Fruit fly (Drosophila melanogaster) whole organism, embryonic: ENCODE measurements around the gene CG14232.
A peak's percentile ranks its signal among the peaks of the same experiment; 100 is the strongest.

Source experiments
- Bgb ChIP-seq: fragments of 200-800 bp; sonication (Bioruptor generic); IDR thresholded peaks from 2 replicates; pipeline ENCODE4 v1.3.6; 2022; ENCODE audit warnings: missing biosample characterization, missing genetic modification characterization; ENCODE audit not compliant: partially characterized antibody
- Blimp-1 ChIP-seq: fragments of 200-800 bp; sonication (Bioruptor generic); optimal IDR thresholded peaks from 3 replicates; lab custom pipeline; 2018; ENCODE audit warnings: missing biosample characterization, missing genetic modification characterization, mild to moderate bottlenecking, moderate library complexity, missing genetic modification reagents
- CG10147 ChIP-seq: fragments of 200-800 bp; sonication (Bioruptor generic); optimal IDR thresholded peaks from 2 replicates; lab custom pipeline; 2019; ENCODE audit warnings: missing biosample characterization, mild to moderate bottlenecking, missing genetic modification characterization, moderate library complexity
- CG11456 ChIP-seq: fragments of 200-800 bp; sonication (Bioruptor generic); IDR thresholded peaks from 3 replicates; pipeline ENCODE4 v1.3.6; 2022; ENCODE audit warnings: missing biosample characterization, missing genetic modification characterization
- CG12071 ChIP-seq: fragments of 200-800 bp; sonication (Bioruptor generic); optimal IDR thresholded peaks from 3 replicates; lab custom pipeline; 2018; ENCODE audit warnings: missing biosample characterization, mild to moderate bottlenecking, missing genetic modification characterization
- CG12155 ChIP-seq: fragments of 200-800 bp; sonication (Bioruptor generic); optimal IDR thresholded peaks from 3 replicates; lab custom pipeline; 2016; ENCODE audit warnings: missing biosample characterization, missing genetic modification characterization
- CG17359 ChIP-seq: fragments of 200-800 bp; sonication (Bioruptor generic); optimal IDR thresholded peaks from 3 replicates; lab custom pipeline; 2018; ENCODE audit warnings: missing biosample characterization, mild to moderate bottlenecking, missing genetic modification characterization, moderate library complexity
- CG18262 ChIP-seq: fragments of 200-800 bp; optimal IDR thresholded peaks from 3 replicates; lab custom pipeline; 2019; ENCODE audit warnings: missing biosample characterization, mild to moderate bottlenecking, missing genetic modification characterization, moderate library complexity
- CG2712 ChIP-seq: fragments of 200-800 bp; optimal IDR thresholded peaks from 3 replicates; lab custom pipeline; 2019; ENCODE audit warnings: missing biosample characterization, mild to moderate bottlenecking, missing genetic modification characterization, moderate library complexity
- CG31388 ChIP-seq: fragments of 200-800 bp; sonication (Bioruptor generic); optimal IDR thresholded peaks from 2 replicates; lab custom pipeline; 2016; ENCODE audit warnings: missing biosample characterization, missing genetic modification characterization
- CG33557 ChIP-seq: fragments of 200-800 bp; sonication (Bioruptor generic); optimal IDR thresholded peaks from 2 replicates; lab custom pipeline; 2019; ENCODE audit warnings: missing biosample characterization, mild to moderate bottlenecking, missing genetic modification characterization, moderate library complexity
- CG34422 ChIP-seq: fragments of 200-800 bp; sonication (Bioruptor generic); IDR thresholded peaks from 3 replicates; pipeline ENCODE4 v1.3.6; 2022; ENCODE audit warnings: missing biosample characterization, missing genetic modification characterization
- CG42726 ChIP-seq: fragments of 200-800 bp; sonication (Bioruptor generic); IDR thresholded peaks from 2 replicates; pipeline ENCODE4 v1.3.6; 2022; ENCODE audit warnings: missing biosample characterization, missing genetic modification characterization; ENCODE audit not compliant: partially characterized antibody
- CG4282 ChIP-seq: fragments of 200-800 bp; sonication (Bioruptor generic); optimal IDR thresholded peaks from 2 replicates; lab custom pipeline; 2016; ENCODE audit warnings: missing biosample characterization, missing genetic modification characterization
- CG4424 ChIP-seq: fragments of 200-800 bp; sonication (Bioruptor generic); optimal IDR thresholded peaks from 3 replicates; lab custom pipeline; 2016; ENCODE audit warnings: missing biosample characterization, missing genetic modification characterization
- CG4617 ChIP-seq: fragments of 200-800 bp; sonication (Bioruptor generic); optimal IDR thresholded peaks from 3 replicates; lab custom pipeline; 2016; ENCODE audit warnings: missing biosample characterization, missing genetic modification characterization, borderline replicate concordance
- CG5953 ChIP-seq: fragments of 200-800 bp; sonication (Bioruptor generic); IDR thresholded peaks from 2 replicates; pipeline ENCODE4 v1.3.6; 2022; ENCODE audit warnings: missing biosample characterization, missing genetic modification characterization
- CG6689 ChIP-seq: fragments of 200-800 bp; sonication (Bioruptor generic); IDR thresholded peaks from 2 replicates; pipeline ENCODE4 v1.3.6; 2022; ENCODE audit warnings: missing biosample characterization, missing genetic modification characterization
- CG6765 ChIP-seq: fragments of 200-800 bp; sonication (Bioruptor generic); optimal IDR thresholded peaks from 3 replicates; lab custom pipeline; 2017; ENCODE audit warnings: missing biosample characterization, mild to moderate bottlenecking, missing genetic modification characterization
- CG6813 ChIP-seq: fragments of 200-800 bp; sonication (Bioruptor generic); optimal IDR thresholded peaks from 2 replicates; lab custom pipeline; 2017; ENCODE audit warnings: missing biosample characterization, missing genetic modification characterization, mild to moderate bottlenecking, moderate library complexity, missing genetic modification reagents
- CG6854 ChIP-seq: fragments of 200-800 bp; sonication (Bioruptor generic); optimal IDR thresholded peaks from 3 replicates; lab custom pipeline; 2017; ENCODE audit warnings: missing biosample characterization, mild to moderate bottlenecking, missing genetic modification characterization
- CG7839 ChIP-seq: fragments of 200-800 bp; sonication (Bioruptor generic); optimal IDR thresholded peaks from 3 replicates; lab custom pipeline; 2018; ENCODE audit warnings: missing biosample characterization, mild to moderate bottlenecking, missing genetic modification characterization, moderate library complexity
- CG8089 ChIP-seq: fragments of 200-800 bp; sonication (Bioruptor generic); optimal IDR thresholded peaks from 3 replicates; lab custom pipeline; 2016; ENCODE audit warnings: missing biosample characterization, missing genetic modification characterization
- CG9817 ChIP-seq: fragments of 200-800 bp; sonication (Bioruptor generic); optimal IDR thresholded peaks from 2 replicates; lab custom pipeline; 2018; ENCODE audit warnings: missing biosample characterization, mild to moderate bottlenecking, missing genetic modification characterization, moderate library complexity
- CkIIα-i1 ChIP-seq: fragments of 200-800 bp; sonication (Bioruptor generic); IDR thresholded peaks from 2 replicates; pipeline ENCODE4 v1.3.6; 2022; ENCODE audit warnings: missing biosample characterization, missing genetic modification characterization
- Dll ChIP-seq: fragments of 200-800 bp; sonication (Bioruptor generic); IDR thresholded peaks from 4 replicates; pipeline ENCODE4 v1.3.6; 2022; ENCODE audit warnings: missing biosample characterization, missing genetic modification characterization; ENCODE audit not compliant: partially characterized antibody
- H2.0 ChIP-seq: fragments of 200-800 bp; sonication (Bioruptor generic); IDR thresholded peaks from 2 replicates; pipeline ENCODE4 v1.3.6; 2022; ENCODE audit warnings: missing biosample characterization, missing genetic modification characterization
- Hr39 ChIP-seq: fragments of >200 bp; optimal IDR thresholded peaks from 2 replicates; lab custom pipeline; 2017
- Jarid2 ChIP-seq: fragments of 200-800 bp; sonication (Bioruptor generic); optimal IDR thresholded peaks from 3 replicates; lab custom pipeline; 2017; ENCODE audit warnings: mild to moderate bottlenecking, missing biosample characterization, missing genetic modification reagents, missing genetic modification characterization
- NC2β ChIP-seq: fragments of 200-800 bp; sonication (Bioruptor generic); optimal IDR thresholded peaks from 2 replicates; lab custom pipeline; 2016; ENCODE audit warnings: missing biosample characterization, missing genetic modification characterization
- Rx ChIP-seq: fragments of 200-800 bp; sonication (Bioruptor generic); IDR thresholded peaks from 2 replicates; pipeline ENCODE4 v1.3.6; 2022; ENCODE audit warnings: missing biosample characterization, missing genetic modification characterization
- Sox100B ChIP-seq: fragments of 200-800 bp; sonication (Bioruptor generic); optimal IDR thresholded peaks from 3 replicates; lab custom pipeline; 2018; ENCODE audit warnings: missing biosample characterization, mild to moderate bottlenecking, missing genetic modification characterization
- Spps ChIP-seq: fragments of 200-800 bp; sonication (Bioruptor generic); optimal IDR thresholded peaks from 2 replicates; lab custom pipeline; 2018; ENCODE audit warnings: missing biosample characterization, mild to moderate bottlenecking, missing genetic modification characterization
- br ChIP-seq: fragments of >200 bp; optimal IDR thresholded peaks from 2 replicates; lab custom pipeline; 2017
- chm ChIP-seq: fragments of 200-800 bp; sonication (Bioruptor generic); IDR thresholded peaks from 2 replicates; pipeline ENCODE4 v1.3.6; 2022; ENCODE audit warnings: missing biosample characterization, missing genetic modification characterization
- dimm ChIP-seq: fragments of 200-800 bp; sonication (Bioruptor generic); IDR thresholded peaks from 2 replicates; pipeline ENCODE4 v1.3.6; 2022; ENCODE audit warnings: missing biosample characterization, missing genetic modification characterization
- en ChIP-seq: fragments of 200-800 bp; sonication (Bioruptor generic); optimal IDR thresholded peaks from 2 replicates; lab custom pipeline; 2016; ENCODE audit warnings: missing biosample characterization, missing genetic modification characterization
- eve ChIP-seq, 2 experiments: fragments of >200 bp; optimal IDR thresholded peaks; 2 replicates each; lab custom pipeline; 2017; ENCODE audit warnings: missing biosample characterization in 2 of 2, missing genetic modification characterization in 2 of 2
- eyg ChIP-seq: fragments of 200-800 bp; sonication (Bioruptor generic); optimal IDR thresholded peaks from 3 replicates; lab custom pipeline; 2016; ENCODE audit warnings: missing biosample characterization, missing genetic modification characterization
- fd64A ChIP-seq: fragments of 200-800 bp; sonication (Bioruptor generic); optimal IDR thresholded peaks from 3 replicates; lab custom pipeline; 2018; ENCODE audit warnings: missing biosample characterization, mild to moderate bottlenecking, missing genetic modification characterization
- gcm ChIP-seq: fragments of 200-800 bp; sonication (Bioruptor generic); optimal IDR thresholded peaks from 2 replicates; lab custom pipeline; 2019; ENCODE audit warnings: missing biosample characterization, mild to moderate bottlenecking, missing genetic modification characterization, moderate library complexity
- jumu ChIP-seq: fragments of 200-800 bp; sonication (Bioruptor generic); optimal IDR thresholded peaks from 3 replicates; lab custom pipeline; 2016; ENCODE audit warnings: missing biosample characterization, missing genetic modification characterization
- lbe ChIP-seq: fragments of 200-800 bp; sonication (Bioruptor generic); optimal IDR thresholded peaks from 2 replicates; lab custom pipeline; 2016; ENCODE audit warnings: missing biosample characterization, mild to moderate bottlenecking, missing genetic modification characterization
- lmd ChIP-seq: fragments of 200-800 bp; sonication (Bioruptor generic); IDR thresholded peaks from 2 replicates; pipeline ENCODE4 v1.3.6; 2022; ENCODE audit warnings: missing biosample characterization, missing genetic modification characterization
- mirr ChIP-seq: fragments of 200-800 bp; sonication (Bioruptor generic); optimal IDR thresholded peaks from 3 replicates; lab custom pipeline; 2018; ENCODE audit warnings: missing biosample characterization, mild to moderate bottlenecking, missing genetic modification characterization
- p53 ChIP-seq: fragments of 200-800 bp; sonication (Bioruptor generic); optimal IDR thresholded peaks from 2 replicates; lab custom pipeline; 2016; ENCODE audit warnings: missing biosample characterization, missing genetic modification characterization
- repo ChIP-seq: fragments of 200-800 bp; sonication (Bioruptor generic); optimal IDR thresholded peaks from 2 replicates; lab custom pipeline; 2016; ENCODE audit warnings: missing biosample characterization, missing genetic modification characterization
- salm ChIP-seq: fragments of 200-800 bp; sonication (Bioruptor generic); optimal IDR thresholded peaks from 2 replicates; lab custom pipeline; 2018; ENCODE audit warnings: missing biosample characterization, mild to moderate bottlenecking, missing genetic modification characterization
- sob ChIP-seq: fragments of 200-800 bp; sonication (Bioruptor generic); IDR thresholded peaks from 2 replicates; pipeline ENCODE4 v1.3.6; 2022; ENCODE audit warnings: missing biosample characterization, missing genetic modification characterization
- tna ChIP-seq: fragments of 200-800 bp; sonication (Bioruptor generic); IDR thresholded peaks from 2 replicates; pipeline ENCODE4 v1.3.6; 2022; ENCODE audit warnings: missing biosample characterization, missing genetic modification characterization; ENCODE audit not compliant: partially characterized antibody
- unpg ChIP-seq: fragments of 200-800 bp; sonication (Bioruptor generic); optimal IDR thresholded peaks from 3 replicates; lab custom pipeline; 2018; ENCODE audit warnings: missing biosample characterization, mild to moderate bottlenecking, missing genetic modification characterization, moderate library complexity
- vfl ChIP-seq: fragments of 200-800 bp; sonication (Bioruptor generic); optimal IDR thresholded peaks from 2 replicates; lab custom pipeline; 2016; ENCODE audit warnings: missing biosample characterization, missing genetic modification characterization

CG14232 gene

dm6 chrX:19666991-19667409 lies 37.1 kb downstream of the CG14232 start, which contains the start of gene Zw (continued):
- TF ChIP-seq CG11456 (GFP tag; lab: Robert Waterston, UW) = peak; percentile 81
- no peak for TF ChIP-seq NC2β (GFP tag; lab: Kevin White, UChicago)
- TF ChIP-seq CG33557 = peak; percentile 29
- peak; percentile 44 for TF ChIP-seq vfl (GFP tag; lab: Kevin White, UChicago)
- no peak for TF ChIP-seq CG4617
- no peak for TF ChIP-seq CkIIα-i1 (GFP tag; lab: Robert Waterston, UW)
- no peak for TF ChIP-seq gcm (GFP tag; lab: Kevin White, UChicago)
- no peak for TF ChIP-seq Sox100B (GFP tag; lab: Kevin White, UChicago)
- TF ChIP-seq CG2712 (tag; lab: Kevin White, UChicago) = peak; percentile 52
- 0 out of 4 replicates have a peak, but pooled peaks have one; percentile 19 for TF ChIP-seq Dll
- no peak for TF ChIP-seq salm (tag; lab: Kevin White, UChicago)
- no peak for TF ChIP-seq CG31388 (GFP tag; lab: Kevin White, UChicago)
- no peak for TF ChIP-seq CG10147 (GFP tag; lab: Kevin White, UChicago)
- peak; percentile 47; the same call in 1 of the 2 replicates for TF ChIP-seq lmd (GFP tag; lab: Robert Waterston, UW)
- TF ChIP-seq mirr (GFP tag; lab: Kevin White, UChicago) = peak; percentile 46
- no peak for TF ChIP-seq eve (GFP tag; optimal IDR thresholded peaks at IDR 0.05; lab: Kevin White, UChicago)
- TF ChIP-seq CG6765 (GFP tag; lab: Kevin White, UChicago) = no peak
- no peak for TF ChIP-seq CG4282 (GFP tag; lab: Kevin White, UChicago)
- TF ChIP-seq eyg (GFP tag; lab: Kevin White, UChicago) = no peak
- peak; percentile 0 for TF ChIP-seq en (GFP tag; lab: Kevin White, UChicago)
- peak; percentile 40 for TF ChIP-seq lbe
- peak; percentile 49; the same call in 1 of the 2 replicates for TF ChIP-seq CG6689 (GFP tag; lab: Robert Waterston, UW)
- TF ChIP-seq unpg (GFP tag; lab: Kevin White, UChicago) = peak; percentile 29
- TF ChIP-seq Jarid2 (GFP tag; lab: Kevin White, UChicago) = no peak
- peak; percentile 31 for TF ChIP-seq CG17359 (tag; lab: Kevin White, UChicago)
- TF ChIP-seq H2.0 (GFP tag; lab: Robert Waterston, UW) = peak; percentile 51; the same call in 1 of the 2 replicates
- no peak for TF ChIP-seq jumu
- TF ChIP-seq CG34422 = peak; percentile 72; the same call in 2 of the 3 replicates
- no peak for TF ChIP-seq p53
- peak; percentile 66 for TF ChIP-seq CG7839 (tag; lab: Kevin White, UChicago)
- TF ChIP-seq CG12071 = peak; percentile 9
- TF ChIP-seq tna (GFP tag; lab: Robert Waterston, UW) = no peak
- TF ChIP-seq dimm (GFP tag; lab: Robert Waterston, UW) = no peak
- TF ChIP-seq CG4424 (GFP tag; lab: Kevin White, UChicago) = peak; percentile 52
- TF ChIP-seq CG12155 = peak; percentile 19
- TF ChIP-seq Rx (GFP tag; lab: Robert Waterston, UW) = no peak
- no peak for TF ChIP-seq CG6813 (GFP tag; lab: Kevin White, UChicago)
- TF ChIP-seq CG6854 = no peak
- no peak for TF ChIP-seq Spps (tag; lab: Kevin White, UChicago)
- TF ChIP-seq Hr39 = no peak
- no peak for TF ChIP-seq chm
- no peak for TF ChIP-seq fd64A
- no peak for TF ChIP-seq CG5953 (GFP tag; lab: Robert Waterston, UW)
- peak; percentile 57 for TF ChIP-seq Bgb (GFP tag; lab: Robert Waterston, UW)
- TF ChIP-seq CG8089 (GFP tag; lab: Kevin White, UChicago) = peak; percentile 10
- TF ChIP-seq CG9817 (tag; lab: Kevin White, UChicago) = peak; percentile 50
- TF ChIP-seq CG42726 (GFP tag; lab: Robert Waterston, UW) = no peak
- TF ChIP-seq br (lab: Kevin White, UChicago) = no peak
- peak; percentile 67 for TF ChIP-seq sob (GFP tag; lab: Robert Waterston, UW)
- TF ChIP-seq CG18262 (tag; lab: Kevin White, UChicago) = peak; percentile 24
- TF ChIP-seq Blimp-1 (GFP tag; lab: Kevin White, UChicago) = no peak
- no peak for TF ChIP-seq repo
